Worm (Caenorhabditis elegans): ENCODE measurements around the gene papl-1.

DNA sequence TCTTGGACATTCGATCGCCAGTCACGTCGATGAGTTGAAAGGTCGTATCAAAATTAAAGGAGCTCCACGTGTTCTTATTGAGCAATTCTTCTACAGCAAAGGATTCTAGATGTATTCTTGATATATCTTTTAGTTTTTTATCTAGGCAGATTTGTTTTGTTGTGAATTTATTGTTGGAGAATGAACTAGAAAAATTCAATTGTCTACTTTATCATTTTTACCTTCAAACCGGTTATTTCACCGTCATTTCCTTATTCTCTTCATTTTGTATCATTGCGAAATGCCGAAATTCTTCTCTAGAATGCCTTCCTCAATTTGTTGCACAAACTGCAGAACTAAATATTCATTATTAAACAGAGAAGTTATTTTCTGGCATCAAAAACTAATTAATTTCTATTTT, 30.3 kb downstream of the papl-1 start, which contains the start of gene R11D1.10:
- TF ChIP-seq lin-39 (tag; optimal IDR thresholded peaks at IDR 0.05) (no peak), ceh-82 (tag; optimal IDR thresholded peaks at IDR 0.05) (no peak), nhr-23 (tag; optimal IDR thresholded peaks at IDR 0.05) (no peak), blmp-1 (tag; optimal IDR thresholded peaks at IDR 0.05; ENCODE audit: insufficient read depth) (no peak), ama-1 (optimal IDR thresholded peaks at IDR 0.05) (no peak), nhr-25 (tag; optimal IDR thresholded peaks at IDR 0.05) (no peak), lsy-2 (tag; optimal IDR thresholded peaks at IDR 0.05) (no peak), skn-1 (tag; optimal IDR thresholded peaks at IDR 0.05) (no peak), nhr-237 (tag; optimal IDR thresholded peaks at IDR 0.05) (no peak), nhr-6 (tag; optimal IDR thresholded peaks at IDR 0.05) (no peak), mbf-1 (tag; optimal IDR thresholded peaks at IDR 0.05) (no peak)
